Worm (Caenorhabditis elegans) whole organism, dauer: ENCODE data around the gene F09F9.1.

Experiments
- unc-62 ChIP-seq: sonication (generic microtip); optimal IDR thresholded peaks from 2 replicates; lab custom pipeline; 2017; ENCODE audit warnings: missing biosample characterization, missing genetic modification reagents, missing genetic modification characterization

The F09F9.1 gene

ce11 chrX:4115026-4115425, at the start of gene F09F9.1:
TSS of gene F09F9.1 (plus strand) at chrX:4115326.
- TF ChIP-seq unc-62 (GFP tag; lab: Kevin White, UChicago) = no peak

ce11 chrX:4068180-4068579, 46.9 kb upstream of the F09F9.1 start:
- TF ChIP-seq unc-62 (GFP tag; lab: Kevin White, UChicago) = no peak

- no peak for TF ChIP-seq unc-62 (GFP tag; lab: Kevin White, UChicago)
These were observed 42.6 kb upstream of the F09F9.1 start for ce11 chrX:4072501-4072900.

ce11 chrX:4075934-4076333, 39.2 kb upstream of the F09F9.1 start:
- TF ChIP-seq unc-62 (GFP tag; lab: Kevin White, UChicago) = no peak

- no peak for TF ChIP-seq unc-62 (GFP tag; lab: Kevin White, UChicago)
These were observed 35.9 kb upstream of the F09F9.1 start, which contains the start of gene T06F4.1 for ce11 chrX:4079264-4079663. TSS of gene T06F4.1 (minus strand) at chrX:4079364.

ce11 chrX:4085489-4085888, 29.6 kb upstream of the F09F9.1 start:
- no peak for TF ChIP-seq unc-62 (GFP tag; lab: Kevin White, UChicago)

- no peak for TF ChIP-seq unc-62 (GFP tag; lab: Kevin White, UChicago)
These were observed 26.2 kb upstream of the F09F9.1 start for ce11 chrX:4088943-4089342.

- no peak for TF ChIP-seq unc-62 (GFP tag; lab: Kevin White, UChicago)
These were observed 20.1 kb upstream of the F09F9.1 start for ce11 chrX:4094979-4095378.

ce11 chrX:4100473-4100872, 14.7 kb upstream of the F09F9.1 start, which contains the start of gene clh-4:
TSS of gene clh-4 (minus strand) at chrX:4100573.
- no peak for TF ChIP-seq unc-62 (GFP tag; lab: Kevin White, UChicago)

- no peak for TF ChIP-seq unc-62 (GFP tag; lab: Kevin White, UChicago)
These were observed 13.9 kb upstream of the F09F9.1 start for ce11 chrX:4101213-4101612.

ce11 chrX:4102075-4102598, 13.0 kb upstream of the F09F9.1 start, which contains the start of gene R02E4.3:
TSS of gene R02E4.3 (minus strand) at chrX:4102125.
- TF ChIP-seq unc-62 (GFP tag; lab: Kevin White, UChicago) = no peak

ce11 chrX:4103071-4103470, 12.1 kb upstream of the F09F9.1 start:
- no peak for TF ChIP-seq unc-62 (GFP tag; lab: Kevin White, UChicago)

- no peak for TF ChIP-seq unc-62 (GFP tag; lab: Kevin White, UChicago)
These were observed 10.7 kb upstream of the F09F9.1 start, which contains the start of gene R02E4.1 for ce11 chrX:4104435-4104834. TSS of gene R02E4.1 (minus strand) at chrX:4104535.

- TF ChIP-seq unc-62 (GFP tag; lab: Kevin White, UChicago) = no peak
These were observed 8.1 kb upstream of the F09F9.1 start, which contains the start of gene R02E4.2 for ce11 chrX:4106896-4107505. TSS of gene R02E4.2 (plus strand) at chrX:4107455.

- no peak for TF ChIP-seq unc-62 (GFP tag; lab: Kevin White, UChicago)
These were observed 5.2 kb upstream of the F09F9.1 start for ce11 chrX:4109970-4110369.

- TF ChIP-seq unc-62 (GFP tag; lab: Kevin White, UChicago) = no peak
These were observed 3.7 kb upstream of the F09F9.1 start, which contains the start of gene F09F9.2 for ce11 chrX:4111416-4111815. TSS of gene F09F9.2 (minus strand) at chrX:4111440.

ce11 chrX:4117626-4118025, 2.5 kb downstream of the F09F9.1 start, which contains the start of gene F09F9.5:
TSS of gene F09F9.5 (plus strand) at chrX:4117926.
- TF ChIP-seq unc-62 (GFP tag; lab: Kevin White, UChicago) = no peak
